Fruit fly (Drosophila melanogaster) whole organism, embryonic: ENCODE measurements around the gene atl.
A peak's percentile ranks its signal among the peaks of the same experiment; 100 is the strongest.

Experiments used
- Asciz ChIP-seq: fragments of 200-800 bp; sonication (Bioruptor generic); optimal IDR thresholded peaks from 2 replicates; lab custom pipeline; 2017; ENCODE audit warnings: missing biosample characterization, mild to moderate bottlenecking, missing genetic modification characterization, missing genetic modification reagents
- Bdp1 ChIP-seq: fragments of 200-800 bp; sonication (Bioruptor generic); optimal IDR thresholded peaks from 3 replicates; lab custom pipeline; 2016; ENCODE audit warnings: missing biosample characterization, missing genetic modification characterization
- CG10979 ChIP-seq: fragments of 200-800 bp; sonication (Bioruptor generic); optimal IDR thresholded peaks from 2 replicates; lab custom pipeline; 2018; ENCODE audit warnings: missing biosample characterization, mild to moderate bottlenecking, missing genetic modification characterization, moderate library complexity
- CG13123 ChIP-seq: fragments of 200-800 bp; sonication (Bioruptor generic); optimal IDR thresholded peaks from 2 replicates; lab custom pipeline; 2016; ENCODE audit warnings: missing biosample characterization, missing genetic modification characterization
- CG13624 ChIP-seq: fragments of 200-800 bp; sonication (Bioruptor generic); optimal IDR thresholded peaks from 2 replicates; lab custom pipeline; 2016; ENCODE audit warnings: missing biosample characterization, missing genetic modification characterization
- CG14710 ChIP-seq: fragments of 200-800 bp; sonication (Bioruptor generic); optimal IDR thresholded peaks from 3 replicates; lab custom pipeline; 2019; ENCODE audit warnings: missing biosample characterization, mild to moderate bottlenecking, missing genetic modification characterization, moderate library complexity
- CG15696 ChIP-seq: fragments of 200-800 bp; sonication (Bioruptor generic); optimal IDR thresholded peaks from 2 replicates; lab custom pipeline; 2019; ENCODE audit warnings: missing biosample characterization, mild to moderate bottlenecking, missing genetic modification characterization, moderate library complexity
- CG17186 ChIP-seq: fragments of 200-800 bp; sonication (Bioruptor generic); optimal IDR thresholded peaks from 3 replicates; lab custom pipeline; 2017; ENCODE audit warnings: missing biosample characterization, missing genetic modification reagents, missing genetic modification characterization
- CG17328 ChIP-seq: fragments of 200-800 bp; sonication (Bioruptor generic); IDR thresholded peaks from 2 replicates; pipeline ENCODE4 v1.3.6; 2022; ENCODE audit warnings: missing biosample characterization, missing genetic modification characterization
- CG17829 ChIP-seq: fragments of 200-800 bp; optimal IDR thresholded peaks from 2 replicates; lab custom pipeline; 2019; ENCODE audit warnings: missing biosample characterization, mild to moderate bottlenecking, missing genetic modification characterization, moderate library complexity
- CG18599 ChIP-seq: fragments of 200-800 bp; sonication (Bioruptor generic); optimal IDR thresholded peaks from 3 replicates; lab custom pipeline; 2017; ENCODE audit warnings: missing biosample characterization, missing genetic modification characterization, mild to moderate bottlenecking, moderate library complexity, missing genetic modification reagents
- CG18619 ChIP-seq: fragments of 200-800 bp; sonication (Bioruptor generic); optimal IDR thresholded peaks from 3 replicates; lab custom pipeline; 2017; ENCODE audit warnings: missing biosample characterization, mild to moderate bottlenecking, missing genetic modification characterization
- CG2120 ChIP-seq: fragments of 200-800 bp; sonication (Bioruptor generic); optimal IDR thresholded peaks from 3 replicates; lab custom pipeline; 2016; ENCODE audit warnings: missing biosample characterization, missing genetic modification characterization
- CG2712 ChIP-seq: fragments of 200-800 bp; optimal IDR thresholded peaks from 3 replicates; lab custom pipeline; 2019; ENCODE audit warnings: missing biosample characterization, mild to moderate bottlenecking, missing genetic modification characterization, moderate library complexity
- CG30403 ChIP-seq: fragments of 200-800 bp; sonication (Bioruptor generic); optimal IDR thresholded peaks from 3 replicates; lab custom pipeline; 2016; ENCODE audit warnings: missing biosample characterization, missing genetic modification characterization
- CG30431 ChIP-seq: fragments of 200-800 bp; sonication (Bioruptor generic); optimal IDR thresholded peaks from 2 replicates; lab custom pipeline; 2017; ENCODE audit warnings: missing biosample characterization, missing genetic modification characterization
- CG34422 ChIP-seq: fragments of 200-800 bp; sonication (Bioruptor generic); IDR thresholded peaks from 3 replicates; pipeline ENCODE4 v1.3.6; 2022; ENCODE audit warnings: missing biosample characterization, missing genetic modification characterization
- CG4282 ChIP-seq: fragments of 200-800 bp; sonication (Bioruptor generic); optimal IDR thresholded peaks from 2 replicates; lab custom pipeline; 2016; ENCODE audit warnings: missing biosample characterization, missing genetic modification characterization
- CG4424 ChIP-seq: fragments of 200-800 bp; sonication (Bioruptor generic); optimal IDR thresholded peaks from 3 replicates; lab custom pipeline; 2016; ENCODE audit warnings: missing biosample characterization, missing genetic modification characterization
- CG6254 ChIP-seq: fragments of 200-800 bp; sonication (Bioruptor generic); optimal IDR thresholded peaks from 3 replicates; lab custom pipeline; 2017; ENCODE audit warnings: mild to moderate bottlenecking, missing biosample characterization, missing genetic modification reagents, missing genetic modification characterization
- CG8388 ChIP-seq: fragments of 200-800 bp; sonication (Bioruptor generic); optimal IDR thresholded peaks from 2 replicates; lab custom pipeline; 2019; ENCODE audit warnings: missing biosample characterization, mild to moderate bottlenecking, missing genetic modification characterization, moderate library complexity
- CG8924 ChIP-seq: fragments of 200-800 bp; optimal IDR thresholded peaks from 3 replicates; lab custom pipeline; 2019; ENCODE audit warnings: missing biosample characterization, mild to moderate bottlenecking, missing genetic modification characterization, moderate library complexity
- D19A ChIP-seq: fragments of 200-800 bp; optimal IDR thresholded peaks from 3 replicates; lab custom pipeline; 2019; ENCODE audit warnings: missing biosample characterization, mild to moderate bottlenecking, missing genetic modification characterization, moderate library complexity
- Meics ChIP-seq: fragments of 200-800 bp; sonication (Bioruptor generic); optimal IDR thresholded peaks from 2 replicates; lab custom pipeline; 2017; ENCODE audit warnings: missing biosample characterization, mild to moderate bottlenecking, missing genetic modification characterization
- Pdp1 ChIP-seq, 2 experiments: fragments of 200-800 bp; sonication (Bioruptor generic); optimal IDR thresholded peaks; 3 replicates each; lab custom pipeline; 2016; ENCODE audit warnings: missing biosample characterization in 2 of 2, missing genetic modification characterization in 2 of 2, mild to moderate bottlenecking in 1 of 2, moderate library complexity in 1 of 2
- Sox100B ChIP-seq: fragments of 200-800 bp; sonication (Bioruptor generic); optimal IDR thresholded peaks from 3 replicates; lab custom pipeline; 2018; ENCODE audit warnings: missing biosample characterization, mild to moderate bottlenecking, missing genetic modification characterization
- az2 ChIP-seq: fragments of 200-800 bp; sonication (Bioruptor generic); optimal IDR thresholded peaks from 3 replicates; lab custom pipeline; 2016; ENCODE audit warnings: missing biosample characterization, missing genetic modification characterization
- chif ChIP-seq, 2 experiments: fragments of 200-800 bp; sonication (Bioruptor generic); optimal IDR thresholded peaks; 3 replicates each; lab custom pipeline; 2016; ENCODE audit warnings: missing biosample characterization in 2 of 2, missing genetic modification characterization in 2 of 2
- dmrt99B ChIP-seq: fragments of 200-800 bp; sonication (Bioruptor generic); optimal IDR thresholded peaks from 2 replicates; lab custom pipeline; 2018; ENCODE audit warnings: missing biosample characterization, mild to moderate bottlenecking, missing genetic modification characterization, moderate library complexity
- ems ChIP-seq: fragments of 200-800 bp; sonication (Bioruptor generic); optimal IDR thresholded peaks from 3 replicates; lab custom pipeline; 2016; ENCODE audit warnings: missing biosample characterization, missing genetic modification characterization
- ewg ChIP-seq: fragments of 200-800 bp; sonication (Bioruptor generic); optimal IDR thresholded peaks from 3 replicates; lab custom pipeline; 2017; ENCODE audit warnings: mild to moderate bottlenecking, missing biosample characterization, missing genetic modification reagents, missing genetic modification characterization
- fd96Cb ChIP-seq: fragments of 200-800 bp; sonication (Bioruptor generic); optimal IDR thresholded peaks from 2 replicates; lab custom pipeline; 2018; ENCODE audit warnings: missing biosample characterization, mild to moderate bottlenecking, missing genetic modification characterization, moderate library complexity
- insv ChIP-seq, 2 experiments: fragments of 200-800 bp; sonication (Bioruptor generic); optimal IDR thresholded peaks; 3 replicates each; lab custom pipeline; 2016 to 2018; ENCODE audit warnings: missing biosample characterization in 2 of 2, missing genetic modification characterization in 2 of 2
- jigr1 ChIP-seq: fragments of 200-800 bp; sonication (Bioruptor generic); IDR thresholded peaks from 3 replicates; pipeline ENCODE4 v1.3.6; 2022; ENCODE audit warnings: missing biosample characterization, missing genetic modification characterization
- nau ChIP-seq: fragments of 200-800 bp; sonication (Bioruptor generic); optimal IDR thresholded peaks from 3 replicates; lab custom pipeline; 2017; ENCODE audit warnings: missing biosample characterization, mild to moderate bottlenecking, missing genetic modification characterization, missing genetic modification reagents
- nerfin-1 ChIP-seq: fragments of 200-800 bp; sonication (Bioruptor generic); optimal IDR thresholded peaks from 3 replicates; lab custom pipeline; 2019; ENCODE audit warnings: missing biosample characterization, mild to moderate bottlenecking, missing genetic modification characterization, moderate library complexity
- pan ChIP-seq, 4 experiments: fragments of >200 bp in 3 of 4; fragments of 200-800 bp in 1 of 4; sonication (Bioruptor generic) in 1 of 4; optimal IDR thresholded peaks in 3 of 4; IDR thresholded peaks in 1 of 4; 2 replicates each; pipeline versions ENCODE4 v1.3.6 to Lab custom; 2017 to 2022; ENCODE audit warnings: missing biosample characterization in 2 of 4, missing genetic modification characterization in 2 of 4, mixed read lengths in 1 of 4
- pfk ChIP-seq: fragments of 200-800 bp; sonication (Bioruptor generic); optimal IDR thresholded peaks from 2 replicates; lab custom pipeline; 2018; ENCODE audit warnings: missing biosample characterization, mild to moderate bottlenecking, missing genetic modification characterization, moderate library complexity
- phol ChIP-seq: fragments of 200-800 bp; sonication (Bioruptor generic); optimal IDR thresholded peaks from 3 replicates; lab custom pipeline; 2018; ENCODE audit warnings: missing biosample characterization, mild to moderate bottlenecking, missing genetic modification characterization, moderate library complexity
- row ChIP-seq: fragments of 200-800 bp; sonication (Bioruptor generic); IDR thresholded peaks from 3 replicates; pipeline ENCODE4 v1.3.6; 2022; ENCODE audit warnings: missing biosample characterization, missing genetic modification characterization
- sc ChIP-seq, 3 experiments: fragments of >200 bp in 2 of 3; fragments of 200-800 bp in 1 of 3; sonication (Bioruptor generic) in 1 of 3; optimal IDR thresholded peaks; 2 replicates in 2 of 3; 3 replicates in 1 of 3; lab custom pipeline; 2017; ENCODE audit warnings: mild to moderate bottlenecking in 1 of 3, missing biosample characterization in 1 of 3, missing genetic modification characterization in 1 of 3, missing genetic modification reagents in 1 of 3
- sd ChIP-seq: fragments of 200-800 bp; sonication (Bioruptor generic); optimal IDR thresholded peaks from 3 replicates; lab custom pipeline; 2018; ENCODE audit warnings: missing biosample characterization, mild to moderate bottlenecking, missing genetic modification characterization, moderate library complexity
- sens-2 ChIP-seq: fragments of 200-800 bp; sonication (Bioruptor generic); IDR thresholded peaks from 2 replicates; pipeline ENCODE4 v1.3.6; 2022; ENCODE audit warnings: missing biosample characterization, missing genetic modification characterization
- sqz ChIP-seq: fragments of 200-800 bp; sonication (Bioruptor generic); optimal IDR thresholded peaks from 3 replicates; lab custom pipeline; 2018; ENCODE audit warnings: missing biosample characterization, mild to moderate bottlenecking, missing genetic modification characterization
- tio ChIP-seq: fragments of 200-800 bp; sonication (Bioruptor generic); optimal IDR thresholded peaks from 2 replicates; lab custom pipeline; 2017; ENCODE audit warnings: missing biosample characterization, missing genetic modification characterization, inconsistent platforms
- zf30C ChIP-seq: fragments of 200-800 bp; sonication (Bioruptor generic); optimal IDR thresholded peaks from 3 replicates; lab custom pipeline; 2018; ENCODE audit warnings: missing biosample characterization, mild to moderate bottlenecking, missing genetic modification characterization

Gene atl

DNA sequence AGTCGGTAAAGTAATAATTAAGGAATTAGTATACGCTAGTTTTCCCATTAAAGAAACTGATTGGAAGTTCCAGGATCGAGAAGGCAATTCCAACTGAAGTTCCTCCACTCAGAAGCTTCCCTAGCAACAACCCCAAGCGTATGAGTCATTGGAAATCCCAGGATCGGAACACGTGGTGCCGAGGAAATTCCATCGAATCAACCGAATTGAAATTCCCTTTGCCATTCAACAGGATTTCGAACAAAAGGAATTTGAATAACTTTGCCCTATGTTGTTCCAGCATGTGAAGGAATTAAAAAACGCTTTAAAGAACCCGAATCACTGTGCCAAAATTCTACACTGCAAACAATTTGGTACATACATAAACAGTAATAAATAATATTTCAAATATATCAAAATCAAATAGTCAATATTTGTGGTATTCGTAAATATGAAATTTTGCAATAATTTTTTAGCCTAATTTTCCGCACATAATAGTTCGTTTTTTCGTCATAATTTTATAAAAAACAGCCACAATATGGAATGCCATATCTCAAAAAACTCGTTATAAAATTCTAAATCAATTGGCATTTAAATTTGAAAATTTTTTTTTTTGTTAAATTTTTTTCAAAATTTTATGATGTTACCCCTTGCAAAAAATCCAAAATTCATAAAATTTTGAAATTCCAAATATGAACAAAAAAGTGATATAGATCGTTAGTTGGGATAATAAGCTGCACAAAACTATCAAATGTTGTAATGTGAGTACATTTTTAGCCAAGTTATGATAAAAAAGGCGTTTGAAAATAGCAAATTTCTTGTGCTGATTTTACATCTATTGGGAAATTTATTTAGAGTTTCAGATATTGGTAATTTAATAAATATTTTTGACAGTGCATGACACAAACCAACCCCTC is 45.2 kb upstream of the atl start (continued):
- TF ChIP-seq CG8924 (tag; lab: Kevin White, UChicago) = peak; percentile 33
- peak; percentile 38 for TF ChIP-seq Asciz
- TF ChIP-seq CG18599 (GFP tag; lab: Kevin White, UChicago) = peak; percentile 11
- TF ChIP-seq D19A (tag; lab: Kevin White, UChicago) = peak; percentile 23
- peak; percentile 65 for TF ChIP-seq CG10979 (tag; lab: Kevin White, UChicago)
- 0 out of 3 replicates have a peak, but pooled peaks have one; percentile 35 for TF ChIP-seq row (GFP tag; lab: Robert Waterston, UW)
- TF ChIP-seq CG13123 = no peak
- peak; percentile 25 for TF ChIP-seq CG17829
- peak; percentile 25 for TF ChIP-seq CG2120 (GFP tag; lab: Kevin White, UChicago)
- TF ChIP-seq ewg (GFP tag; lab: Kevin White, UChicago) = peak; percentile 9
- TF ChIP-seq sqz (GFP tag; lab: Kevin White, UChicago) = peak; percentile 23
- peak; percentile 99 for TF ChIP-seq nerfin-1 (tag; lab: Kevin White, UChicago)
- peak; percentile 23 for TF ChIP-seq Meics (GFP tag; lab: Kevin White, UChicago)
- TF ChIP-seq jigr1 (GFP tag; lab: Robert Waterston, UW) = no peak
- peak in 1 of 2 experiments; percentile 67 for TF ChIP-seq insv (GFP tag; optimal IDR thresholded peaks at IDR 0.05; lab: Kevin White, UChicago)
- TF ChIP-seq CG18619 (GFP tag; lab: Kevin White, UChicago) = peak; percentile 39
- peak; percentile 27 for TF ChIP-seq CG15696 (tag; lab: Kevin White, UChicago)
- TF ChIP-seq CG4424 (GFP tag; lab: Kevin White, UChicago) = peak; percentile 49
- no peak for TF ChIP-seq ems
- peak; percentile 61 for TF ChIP-seq CG2712 (tag; lab: Kevin White, UChicago)
- peak; percentile 19 for TF ChIP-seq tio (GFP tag; lab: Kevin White, UChicago)
- TF ChIP-seq CG6254 (GFP tag; lab: Kevin White, UChicago) = peak; percentile 30
- no peak for TF ChIP-seq pan (optimal IDR thresholded peaks at IDR 0.05; lab: Kevin White, UChicago)
- TF ChIP-seq pan (GFP tag; optimal IDR thresholded peaks at IDR 0.05 in 1 of 2, IDR thresholded peaks at IDR 0.05 in 1 of 2) = no peak
- peak; percentile 0 for TF ChIP-seq CG30431 (GFP tag; lab: Kevin White, UChicago)
- TF ChIP-seq Bdp1 (GFP tag; lab: Kevin White, UChicago) = no peak
- no peak for TF ChIP-seq CG17186 (GFP tag; lab: Kevin White, UChicago)
- TF ChIP-seq chif (GFP tag; optimal IDR thresholded peaks at IDR 0.05; lab: Kevin White, UChicago) = no peak
- peak; percentile 45 for TF ChIP-seq CG30403 (GFP tag; lab: Kevin White, UChicago)
- no peak for TF ChIP-seq sc (optimal IDR thresholded peaks at IDR 0.05; lab: Kevin White, UChicago)
- TF ChIP-seq sc (GFP tag; optimal IDR thresholded peaks at IDR 0.05; lab: Kevin White, UChicago) = peak; percentile 11
- peak; percentile 84 for TF ChIP-seq sd (tag; lab: Kevin White, UChicago)
- peak; percentile 41 for TF ChIP-seq az2 (GFP tag; lab: Kevin White, UChicago)
- peak; percentile 43 for TF ChIP-seq fd96Cb (tag; lab: Kevin White, UChicago)
- peak; percentile 16; the same call in 1 of the 2 replicates for TF ChIP-seq CG17328
- TF ChIP-seq dmrt99B (tag; lab: Kevin White, UChicago) = peak; percentile 56
- peak; percentile 61 for TF ChIP-seq zf30C (GFP tag; lab: Kevin White, UChicago)
- peak; percentile 67 for TF ChIP-seq Sox100B
- 0 out of 2 replicates have a peak, but pooled peaks have one; percentile 3 for TF ChIP-seq sens-2 (GFP tag; lab: Robert Waterston, UW)
- TF ChIP-seq nau = peak; percentile 21
- TF ChIP-seq pfk (GFP tag; lab: Kevin White, UChicago) = no peak
- TF ChIP-seq CG13624 (GFP tag; lab: Kevin White, UChicago) = peak; percentile 7
- no peak for TF ChIP-seq CG4282 (GFP tag; lab: Kevin White, UChicago)
- peak in 1 of 2 experiments; percentile 14 for TF ChIP-seq Pdp1 (GFP tag; optimal IDR thresholded peaks at IDR 0.05; lab: Kevin White, UChicago)
- TF ChIP-seq phol (tag; lab: Kevin White, UChicago) = peak; percentile 62
- TF ChIP-seq CG8388 = peak; percentile 10
- TF ChIP-seq CG14710 (tag; lab: Kevin White, UChicago) = peak; percentile 55
- TF ChIP-seq CG34422 (GFP tag; lab: Robert Waterston, UW) = 0 out of 3 replicates have a peak, but pooled peaks have one; percentile 28
